Worm (Caenorhabditis elegans): ENCODE measurements around the gene F18E2.15.

DNA sequence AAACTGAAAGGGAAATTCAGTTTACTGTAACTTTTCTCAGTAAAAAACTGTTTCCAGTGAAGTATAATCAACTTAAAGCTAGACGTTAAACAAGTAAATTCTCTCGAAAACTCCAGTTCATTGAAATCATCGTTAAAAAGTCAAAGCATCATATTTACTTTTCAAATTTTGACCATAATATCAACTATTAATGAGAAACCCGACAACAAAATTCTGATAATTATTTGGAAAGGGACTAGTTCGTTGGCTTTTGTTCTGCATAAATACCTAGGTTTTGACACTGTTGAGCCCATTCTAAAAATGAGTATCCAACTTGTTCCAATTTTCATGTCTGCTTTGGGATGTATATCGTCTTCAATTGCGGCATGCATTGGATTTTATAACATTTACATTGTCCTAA lies 45.4 kb upstream of the F18E2.15 start, which contains the start of gene ZC443.7:
- TF ChIP-seq nhr-237 (tag; optimal IDR thresholded peaks at IDR 0.05) (no peak), skn-1 (tag; optimal IDR thresholded peaks at IDR 0.05) (no peak), nhr-11 (tag; optimal IDR thresholded peaks at IDR 0.05) (no peak), dmd-4 (tag; optimal IDR thresholded peaks at IDR 0.05) (no peak), R02D3.7 (tag; optimal IDR thresholded peaks at IDR 0.05) (no peak), aly-2 (tag; optimal IDR thresholded peaks at IDR 0.05) (no peak), elt-1 (tag; optimal IDR thresholded peaks at IDR 0.05) (no peak), ztf-4 (tag; optimal IDR thresholded peaks at IDR 0.05) (no peak), nhr-6 (tag; optimal IDR thresholded peaks at IDR 0.05) (no peak), lsy-2 (tag; optimal IDR thresholded peaks at IDR 0.05) (no peak), nhr-12 (tag; optimal IDR thresholded peaks at IDR 0.05) (no peak)

Data from whole organism, L2 larva.